Worm (Caenorhabditis elegans): ENCODE results near the gene C23H4.8.
A peak's percentile ranks its signal among the peaks of the same experiment; 100 is the strongest.

Gene C23H4.8

DNA sequence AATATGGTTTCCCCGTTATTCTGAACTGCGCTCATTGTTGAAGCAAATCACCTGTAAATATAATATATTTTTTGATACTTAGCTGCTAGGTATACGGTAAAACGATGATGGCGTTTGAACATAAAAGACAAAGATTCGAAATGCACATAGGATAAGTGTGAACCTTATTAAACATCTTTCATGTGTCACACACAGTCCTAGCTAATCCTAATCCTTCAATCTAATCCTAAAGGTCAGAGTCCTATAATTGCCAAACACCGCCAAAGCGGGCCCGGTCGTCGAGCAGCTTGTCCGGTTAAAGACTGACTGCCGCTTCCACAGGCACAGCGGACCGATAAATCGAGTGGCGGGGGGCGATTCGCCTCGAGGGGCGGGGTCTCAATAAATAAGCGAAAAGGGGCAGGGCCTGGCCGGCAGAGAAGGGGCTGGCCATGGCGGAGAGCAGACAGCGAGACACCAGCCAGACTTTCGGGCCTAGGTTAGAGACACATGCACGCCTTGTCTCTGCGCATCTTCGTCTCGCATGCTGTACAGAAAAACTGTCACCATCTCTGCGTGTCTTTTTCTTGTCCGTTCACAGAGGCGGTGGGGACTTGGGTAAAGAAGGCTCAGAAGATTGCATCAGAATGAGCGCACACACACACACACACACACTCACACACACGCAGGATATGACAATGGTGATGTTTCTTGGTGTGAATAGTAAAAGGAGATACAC, 45.3 kb upstream of the C23H4.8 start, which contains the start of gene F57G12.1 (continued):
- TF ChIP-seq unc-55 (GFP tag; optimal IDR thresholded peaks at IDR 0.05) (peak; percentile 87), ztf-11 (tag; optimal IDR thresholded peaks at IDR 0.05) (no peak), fos-1 (tag; optimal IDR thresholded peaks at IDR 0.05) (peak; percentile 67), nhr-129 (tag; optimal IDR thresholded peaks at IDR 0.05) (peak; percentile 99), R02D3.7 (tag; optimal IDR thresholded peaks at IDR 0.05) (no peak), lin-39 (tag; optimal IDR thresholded peaks at IDR 0.05) (no peak), ceh-16 (tag; optimal IDR thresholded peaks at IDR 0.05) (peak; percentile 64), dmd-4 (tag; optimal IDR thresholded peaks at IDR 0.05) (no peak), lsy-2 (tag; optimal IDR thresholded peaks at IDR 0.05) (peak; percentile 48 to 74), snpc-4 (tag; optimal IDR thresholded peaks at IDR 0.05) (peak; percentile 60), alr-1 (tag; optimal IDR thresholded peaks at IDR 0.05) (no peak), elt-3 (tag; optimal IDR thresholded peaks at IDR 0.05) (no peak), gmeb-1 (tag; optimal IDR thresholded peaks at IDR 0.05) (peak; percentile 51), blmp-1 (tag; optimal IDR thresholded peaks at IDR 0.05; ENCODE audit: insufficient read depth) (peak; percentile 23), aly-2 (tag; optimal IDR thresholded peaks at IDR 0.05) (no peak), lin-13 (GFP tag; optimal IDR thresholded peaks at IDR 0.05) (peak; percentile 71), egl-27 (tag; optimal IDR thresholded peaks at IDR 0.05) (peak; percentile 79), nhr-11 (tag; optimal IDR thresholded peaks at IDR 0.05) (no peak), nhr-6 (tag; optimal IDR thresholded peaks at IDR 0.05) (peak; percentile 48), ceh-82 (tag; optimal IDR thresholded peaks at IDR 0.05) (no peak), lin-11 (tag; optimal IDR thresholded peaks at IDR 0.05) (peak; percentile 84), crh-2 (tag; optimal IDR thresholded peaks at IDR 0.05) (peak; percentile 90), C34F6.9 (tag; optimal IDR thresholded peaks at IDR 0.05) (peak; percentile 79)

DNA sequence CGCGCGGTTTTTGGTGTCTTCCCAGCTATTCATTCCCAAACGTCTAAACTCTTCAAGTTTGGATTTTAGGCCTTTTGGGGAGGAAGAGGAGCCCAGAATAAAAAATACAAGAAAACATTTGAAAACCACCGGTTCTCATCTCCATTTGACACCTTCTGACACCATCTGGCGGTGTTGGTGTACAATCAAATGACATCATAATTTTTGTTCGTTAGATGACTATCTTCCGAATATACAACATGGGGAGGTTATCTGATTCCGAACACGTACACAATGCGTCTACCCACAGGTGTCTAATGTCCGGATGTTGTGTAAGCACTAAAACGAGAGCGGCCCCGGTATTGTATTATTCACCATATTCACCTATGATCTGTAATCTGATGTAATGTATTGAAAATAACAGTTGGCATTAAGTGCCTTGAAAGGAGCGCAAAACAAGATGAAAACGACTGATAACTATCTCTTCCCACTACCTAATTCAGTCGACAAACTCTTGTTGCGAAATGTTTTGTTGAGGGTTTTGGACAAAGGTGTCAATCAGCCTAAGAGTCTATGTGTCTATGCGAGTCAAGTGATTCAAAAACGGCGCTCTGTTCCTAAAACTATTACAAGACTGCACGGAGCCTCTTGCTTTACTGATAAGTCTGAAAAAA, 44.4 kb upstream of the C23H4.8 start:
- TF ChIP-seq ztf-4 (tag; optimal IDR thresholded peaks at IDR 0.05) (no peak), ztf-11 (tag; optimal IDR thresholded peaks at IDR 0.05) (no peak), sma-9 (GFP tag; optimal IDR thresholded peaks at IDR 0.05) (peak; percentile 84), sma-9 (tag; optimal IDR thresholded peaks at IDR 0.05) (no peak), nhr-21 (tag; optimal IDR thresholded peaks at IDR 0.05) (no peak), peb-1 (tag; optimal IDR thresholded peaks at IDR 0.05) (no peak), ZK546.5 (tag; optimal IDR thresholded peaks at IDR 0.05) (no peak), lsy-2 (tag; optimal IDR thresholded peaks at IDR 0.05) (no peak), nhr-25 (tag; optimal IDR thresholded peaks at IDR 0.05) (peak; percentile 47), elt-3 (tag; optimal IDR thresholded peaks at IDR 0.05) (no peak), ceh-82 (tag; optimal IDR thresholded peaks at IDR 0.05) (no peak), blmp-1 (tag; optimal IDR thresholded peaks at IDR 0.05; ENCODE audit: insufficient read depth) (no peak), mbf-1 (tag; optimal IDR thresholded peaks at IDR 0.05) (no peak), alr-1 (tag; optimal IDR thresholded peaks at IDR 0.05) (no peak), ama-1 (optimal IDR thresholded peaks at IDR 0.05) (no peak), nhr-23 (tag; optimal IDR thresholded peaks at IDR 0.05) (no peak), snpc-4 (tag; optimal IDR thresholded peaks at IDR 0.05) (no peak), Y55F3AM.14 (GFP tag; optimal IDR thresholded peaks at IDR 0.05) (no peak), crh-2 (tag; optimal IDR thresholded peaks at IDR 0.05) (peak; percentile 32), ceh-16 (tag; optimal IDR thresholded peaks at IDR 0.05) (peak; percentile 96), skn-1 (tag; optimal IDR thresholded peaks at IDR 0.05) (no peak), lin-39 (tag; optimal IDR thresholded peaks at IDR 0.05) (no peak), nhr-6 (tag; optimal IDR thresholded peaks at IDR 0.05) (no peak), nhr-237 (tag; optimal IDR thresholded peaks at IDR 0.05) (no peak), zag-1 (tag; optimal IDR thresholded peaks at IDR 0.05) (no peak), nhr-129 (tag; optimal IDR thresholded peaks at IDR 0.05) (peak; percentile 54), unc-62 (GFP tag; optimal IDR thresholded peaks at IDR 0.05) (no peak), nhr-10 (tag; optimal IDR thresholded peaks at IDR 0.05) (no peak), gmeb-1 (tag; optimal IDR thresholded peaks at IDR 0.05) (no peak), unc-55 (GFP tag; optimal IDR thresholded peaks at IDR 0.05) (no peak), sma-3 (GFP tag; optimal IDR thresholded peaks at IDR 0.05) (peak; percentile 27), nhr-11 (tag; optimal IDR thresholded peaks at IDR 0.05) (no peak), dmd-4 (tag; optimal IDR thresholded peaks at IDR 0.05) (no peak), R02D3.7 (tag; optimal IDR thresholded peaks at IDR 0.05) (no peak), nhr-12 (tag; optimal IDR thresholded peaks at IDR 0.05) (no peak), unc-39 (tag; optimal IDR thresholded peaks at IDR 0.05) (no peak), lin-11 (tag; optimal IDR thresholded peaks at IDR 0.05) (no peak), fos-1 (tag; optimal IDR thresholded peaks at IDR 0.05) (peak; percentile 28), C34F6.9 (tag; optimal IDR thresholded peaks at IDR 0.05) (no peak), egl-27 (tag; optimal IDR thresholded peaks at IDR 0.05) (no peak), lin-13 (GFP tag; optimal IDR thresholded peaks at IDR 0.05) (no peak), aly-2 (tag; optimal IDR thresholded peaks at IDR 0.05) (no peak), ztf-1 (GFP tag; conservative IDR thresholded peaks at IDR 0.05) (no peak), F13H6.1 (tag; optimal IDR thresholded peaks at IDR 0.05) (peak; percentile 27), mab-5 (tag; optimal IDR thresholded peaks at IDR 0.05) (no peak), elt-1 (tag; optimal IDR thresholded peaks at IDR 0.05) (peak; percentile 37), nhr-77 (tag; optimal IDR thresholded peaks at IDR 0.05) (no peak)
